Worm (Caenorhabditis elegans) whole organism, late embryonic: ENCODE measurements around the gene gmap-1.

Source experiments
- dmd-4 ChIP-seq: sonication (generic microtip); optimal IDR thresholded peaks from 2 replicates; lab custom pipeline; 2016; ENCODE audit warnings: borderline replicate concordance, missing genetic modification characterization, missing compliant biosample characterization
- pax-1 ChIP-seq: fragments of 150-350 bp; optimal IDR thresholded peaks from 2 replicates; lab custom pipeline; 2014; ENCODE audit warnings: missing biosample characterization, missing genetic modification characterization
- pha-4 ChIP-seq: fragments of 150-350 bp; optimal IDR thresholded peaks from 2 replicates; lab custom pipeline; 2018; ENCODE audit warnings: missing biosample characterization, missing genetic modification reagents, missing genetic modification characterization
- rnt-1 ChIP-seq: sonication (generic microtip); optimal IDR thresholded peaks from 2 replicates; lab custom pipeline; 2016; ENCODE audit warnings: missing genetic modification characterization, missing compliant biosample characterization
- unc-86 ChIP-seq: sonication (generic microtip); optimal IDR thresholded peaks from 2 replicates; lab custom pipeline; 2016; ENCODE audit warnings: missing genetic modification characterization, missing compliant biosample characterization

DNA sequence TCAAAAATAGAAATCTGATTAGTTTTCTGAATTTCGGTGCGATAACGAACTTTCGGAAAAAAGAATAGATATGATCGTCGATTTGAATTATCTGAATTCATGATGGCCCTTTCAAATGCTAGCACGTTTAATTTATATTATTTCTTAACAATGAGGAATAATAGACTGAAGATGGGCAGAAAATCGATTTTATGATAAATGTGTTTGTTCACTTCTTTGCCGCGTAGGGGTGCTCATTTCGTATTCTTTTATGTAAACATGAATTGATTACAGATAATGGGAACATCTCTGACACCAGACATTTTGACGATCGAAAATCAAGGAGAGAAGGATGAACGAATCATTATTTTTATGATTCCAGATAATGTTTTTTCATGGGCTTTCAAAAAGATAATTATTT lies 42.7 kb upstream of the gmap-1 start, which contains the start of gene F11C1.9:
- TF ChIP-seq pha-4 (tag; lab: Kevin White, UChicago): no peak
- TF ChIP-seq pax-1 (tag; lab: Kevin White, UChicago): no peak
- TF ChIP-seq rnt-1 (tag; lab: Kevin White, UChicago): no peak
- no peak for TF ChIP-seq unc-86
- no peak for TF ChIP-seq dmd-4 (tag; lab: Kevin White, UChicago)
